Worm (Caenorhabditis elegans) whole organism, midembryonic: Measurements from ENCODE around the gene C45G9.9.

Experiments used
- T22C8.4 ChIP-seq: fragments of 200-800 bp; sonication (Bioruptor generic); IDR thresholded peaks from 2 replicates; pipeline ENCODE4 v1.3.6; 2022; ENCODE audit warnings: missing genetic modification characterization, missing compliant biosample characterization
- cog-1 ChIP-seq: sonication (generic microtip); optimal IDR thresholded peaks from 2 replicates; lab custom pipeline; 2016; ENCODE audit warnings: missing genetic modification characterization, missing compliant biosample characterization
- flt-1 ChIP-seq: fragments of 200-800 bp; sonication (Bioruptor generic); IDR thresholded peaks from 2 replicates; pipeline ENCODE4 v1.3.6; 2022; ENCODE audit warnings: missing genetic modification characterization, missing compliant biosample characterization
- klf-2 ChIP-seq: fragments of 200-800 bp; sonication (Bioruptor generic); conservative IDR thresholded peaks from 2 replicates; pipeline ENCODE4 v1.3.6; 2022; ENCODE audit warnings: missing genetic modification reagents, missing genetic modification characterization, missing compliant biosample characterization
- med-1 ChIP-seq: sonication (generic microtip); optimal IDR thresholded peaks from 2 replicates; lab custom pipeline; 2017; ENCODE audit warnings: missing genetic modification characterization, mild to moderate bottlenecking, missing compliant biosample characterization, antibody characterized with exemption, missing genetic modification reagents; ENCODE audit not compliant: insufficient read depth
- tab-1 ChIP-seq: fragments of 200-800 bp; sonication (Bioruptor generic); IDR thresholded peaks from 2 replicates; pipeline ENCODE4 v1.3.6; 2022; ENCODE audit warnings: missing genetic modification characterization, missing compliant biosample characterization
- ztf-23 ChIP-seq: fragments of 200-800 bp; sonication (Bioruptor generic); IDR thresholded peaks from 2 replicates; pipeline ENCODE4 v1.3.6; 2022; ENCODE audit warnings: missing genetic modification reagents, missing genetic modification characterization, missing compliant biosample characterization

- TF ChIP-seq ztf-23 (GFP tag; lab: Robert Waterston, UW) (no peak), med-1 (no peak), T22C8.4 (GFP tag; lab: Robert Waterston, UW) (no peak), cog-1 (tag; lab: Kevin White, UChicago) (no peak), klf-2 (no peak), flt-1 (no peak), tab-1 (no peak)
Observed at ce11 chrIII:5010723-5011122, 44.9 kb downstream of the C45G9.9 start.
